Fruit fly (Drosophila melanogaster) whole organism, adult: ENCODE measurements around the gene CG13315.

Source experiments
- CG11617 ChIP-seq: fragments of 200-800 bp; sonication (Bioruptor generic); optimal IDR thresholded peaks from 2 replicates; lab custom pipeline; 2017; ENCODE audit warnings: mild to moderate bottlenecking, missing biosample characterization, missing genetic modification reagents, missing genetic modification characterization
- CG12768 ChIP-seq: fragments of 200-800 bp; sonication (Bioruptor generic); optimal IDR thresholded peaks from 2 replicates; lab custom pipeline; 2017; ENCODE audit warnings: missing biosample characterization, missing genetic modification characterization, mild to moderate bottlenecking, moderate library complexity, missing genetic modification reagents
- CG33017 ChIP-seq: fragments of 200-800 bp; sonication (Bioruptor generic); optimal IDR thresholded peaks from 2 replicates; lab custom pipeline; 2018; ENCODE audit warnings: missing biosample characterization, mild to moderate bottlenecking, missing genetic modification characterization, moderate library complexity
- CG5204 ChIP-seq: fragments of 200-800 bp; sonication (Bioruptor generic); optimal IDR thresholded peaks from 2 replicates; lab custom pipeline; 2016; ENCODE audit warnings: missing biosample characterization, missing genetic modification characterization
- CG7045 ChIP-seq: fragments of 200-800 bp; sonication (Bioruptor generic); optimal IDR thresholded peaks from 2 replicates; lab custom pipeline; 2017; ENCODE audit warnings: missing biosample characterization, mild to moderate bottlenecking, missing genetic modification characterization
- CG7101 ChIP-seq: fragments of 200-800 bp; sonication (Bioruptor generic); optimal IDR thresholded peaks from 2 replicates; lab custom pipeline; 2018; ENCODE audit warnings: missing biosample characterization, mild to moderate bottlenecking, missing genetic modification characterization, moderate library complexity
- Clk ChIP-seq: fragments of 200-800 bp; sonication (Bioruptor generic); optimal IDR thresholded peaks from 2 replicates; lab custom pipeline; 2017; ENCODE audit warnings: missing biosample characterization, missing genetic modification characterization
- Hr96 ChIP-seq: fragments of 200-800 bp; sonication (Bioruptor generic); optimal IDR thresholded peaks from 2 replicates; lab custom pipeline; 2016; ENCODE audit warnings: missing biosample characterization, missing genetic modification characterization
- Mnt ChIP-seq: fragments of 200-800 bp; sonication (Bioruptor generic); optimal IDR thresholded peaks from 2 replicates; lab custom pipeline; 2016; ENCODE audit warnings: missing biosample characterization, mild to moderate bottlenecking, missing genetic modification characterization
- bab1 ChIP-seq: fragments of 200-800 bp; sonication (Bioruptor generic); optimal IDR thresholded peaks from 3 replicates; lab custom pipeline; 2019; ENCODE audit warnings: missing biosample characterization, mild to moderate bottlenecking, missing genetic modification characterization, moderate library complexity
- cic ChIP-seq: fragments of 200-800 bp; sonication (Bioruptor generic); optimal IDR thresholded peaks from 2 replicates; lab custom pipeline; 2017; ENCODE audit warnings: missing biosample characterization, mild to moderate bottlenecking, missing genetic modification characterization, moderate library complexity
- cnc ChIP-seq, 2 experiments: fragments of >200 bp; optimal IDR thresholded peaks; 2 replicates each; lab custom pipeline; 2017
- pad ChIP-seq: fragments of 200-800 bp; sonication (Bioruptor generic); optimal IDR thresholded peaks from 3 replicates; lab custom pipeline; 2017; ENCODE audit warnings: missing biosample characterization, missing genetic modification characterization, mild to moderate bottlenecking, moderate library complexity, missing genetic modification reagents
- tj ChIP-seq: fragments of 200-800 bp; sonication (Bioruptor generic); optimal IDR thresholded peaks from 3 replicates; lab custom pipeline; 2017; ENCODE audit warnings: missing biosample characterization, mild to moderate bottlenecking, missing genetic modification characterization, moderate library complexity

DNA sequence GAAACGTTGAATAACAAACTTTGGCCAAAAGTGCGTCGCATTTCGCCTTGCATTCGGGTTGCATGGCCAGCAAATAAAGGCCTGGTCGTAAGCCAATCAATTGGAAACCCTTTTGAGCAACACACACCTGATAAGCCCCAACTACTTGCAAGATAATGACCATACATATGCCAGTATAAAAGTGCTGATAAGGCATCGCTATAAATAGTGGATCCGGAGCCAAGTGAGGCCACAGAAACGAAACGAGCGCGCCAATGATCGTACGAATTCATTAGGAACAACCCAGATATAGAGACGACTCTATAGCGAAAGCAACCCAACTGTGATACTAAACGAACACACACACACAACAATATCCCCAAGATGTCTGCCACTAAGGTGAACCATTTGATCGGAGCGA is at the start of gene CG13315:
- no peak for TF ChIP-seq cnc (optimal IDR thresholded peaks at IDR 0.05; lab: Kevin White, UChicago)
- no peak for TF ChIP-seq pad (GFP tag; lab: Kevin White, UChicago)
- TF ChIP-seq CG7101 (tag; lab: Kevin White, UChicago) = no peak
- TF ChIP-seq Clk (GFP tag; lab: Kevin White, UChicago) = no peak
- no peak for TF ChIP-seq bab1
- no peak for TF ChIP-seq CG11617 (GFP tag; lab: Kevin White, UChicago)
- peak; percentile 60 for TF ChIP-seq CG12768 (GFP tag; lab: Kevin White, UChicago)
- peak; percentile 55 for TF ChIP-seq Mnt
- peak; percentile 59 for TF ChIP-seq cic (GFP tag; lab: Kevin White, UChicago)
- TF ChIP-seq CG33017 (tag; lab: Kevin White, UChicago) = no peak
- TF ChIP-seq CG5204 = no peak
- peak; percentile 20 for TF ChIP-seq Hr96 (GFP tag; lab: Kevin White, UChicago)
- no peak for TF ChIP-seq tj
- no peak for TF ChIP-seq CG7045
